Fruit fly (Drosophila melanogaster) ovary, adult (tissue): ENCODE measurements around the gene CG43993.

Experiments used
- CG17801 ChIP-seq: fragments of 200-800 bp; optimal IDR thresholded peaks from 2 replicates; lab custom pipeline; 2019; ENCODE audit warnings: missing biosample characterization, mild to moderate bottlenecking, missing genetic modification characterization, moderate library complexity; ENCODE audit not compliant: partially characterized antibody

The CG43993 gene

dm6 chr3L:12027929-12028328 lies 4.4 kb upstream of the CG43993 start:
- no peak for TF ChIP-seq CG17801

dm6 chr3L:12028534-12029029 lies 3.8 kb upstream of the CG43993 start:
- no peak for TF ChIP-seq CG17801

- peak; percentile 3 for TF ChIP-seq CG17801
Observed at dm6 chr3L:12030521-12030920, 1.8 kb upstream of the CG43993 start.

dm6 chr3L:12036658-12037057 lies 4.3 kb downstream of the CG43993 start:
- no peak for TF ChIP-seq CG17801

dm6 chr3L:12037449-12038163 lies 5.2 kb downstream of the CG43993 start:
- no peak for TF ChIP-seq CG17801

dm6 chr3L:12039084-12039483 lies 6.7 kb downstream of the CG43993 start:
- no peak for TF ChIP-seq CG17801

dm6 chr3L:12040313-12040924 lies 8.1 kb downstream of the CG43993 start:
- no peak for TF ChIP-seq CG17801

dm6 chr3L:12042087-12042486 lies 9.7 kb downstream of the CG43993 start, which contains the start of gene CG6793:
CG6793 (plus strand) TSS chr3L:12042387.
- no peak for TF ChIP-seq CG17801

- no peak for TF ChIP-seq CG17801
Observed at dm6 chr3L:12044279-12044678, 11.9 kb downstream of the CG43993 start, which contains the start of gene CG43638. CG43638 (plus strand) TSS chr3L:12044579.

dm6 chr3L:12045443-12045842 lies 13.1 kb downstream of the CG43993 start:
- no peak for TF ChIP-seq CG17801

- TF ChIP-seq CG17801: no peak
Observed at dm6 chr3L:12049597-12050311, 17.4 kb downstream of the CG43993 start.

dm6 chr3L:12050629-12051028 lies 18.3 kb downstream of the CG43993 start:
- TF ChIP-seq CG17801: no peak

dm6 chr3L:12053695-12054094 lies 21.3 kb downstream of the CG43993 start:
- TF ChIP-seq CG17801: no peak

- peak; percentile 17 for TF ChIP-seq CG17801
Observed at dm6 chr3L:12056286-12057178, 24.2 kb downstream of the CG43993 start.

- no peak for TF ChIP-seq CG17801
Observed at dm6 chr3L:12057585-12057984, 25.2 kb downstream of the CG43993 start.

dm6 chr3L:12058293-12058842 lies 26.0 kb downstream of the CG43993 start:
- no peak for TF ChIP-seq CG17801
